Fruit fly (Drosophila melanogaster) whole organism, embryonic: ENCODE data around the gene CG32354.

Experiments used
- CG10979 ChIP-seq: fragments of 200-800 bp; sonication (Bioruptor generic); optimal IDR thresholded peaks from 2 replicates; lab custom pipeline; 2018; ENCODE audit warnings: missing biosample characterization, mild to moderate bottlenecking, missing genetic modification characterization, moderate library complexity
- CG11093 ChIP-seq: fragments of 200-800 bp; sonication (Bioruptor generic); IDR thresholded peaks from 3 replicates; pipeline ENCODE4 v1.3.6; 2022; ENCODE audit warnings: missing biosample characterization, missing genetic modification characterization
- CG11504 ChIP-seq: fragments of 200-800 bp; sonication (Bioruptor generic); optimal IDR thresholded peaks from 3 replicates; lab custom pipeline; 2019; ENCODE audit warnings: missing biosample characterization, mild to moderate bottlenecking, missing genetic modification characterization, moderate library complexity
- CG11696 ChIP-seq: fragments of 200-800 bp; sonication (Bioruptor generic); IDR thresholded peaks from 2 replicates; pipeline ENCODE4 v1.3.6; 2022; ENCODE audit warnings: missing biosample characterization, missing genetic modification characterization
- CG12219 ChIP-seq: fragments of 200-800 bp; sonication (Bioruptor generic); optimal IDR thresholded peaks from 3 replicates; lab custom pipeline; 2018; ENCODE audit warnings: missing biosample characterization, mild to moderate bottlenecking, missing genetic modification characterization
- CG13296 ChIP-seq: fragments of 200-800 bp; sonication (Bioruptor generic); optimal IDR thresholded peaks from 3 replicates; lab custom pipeline; 2018; ENCODE audit warnings: missing biosample characterization, mild to moderate bottlenecking, missing genetic modification characterization
- CG13424 ChIP-seq: fragments of 200-800 bp; sonication (Bioruptor generic); optimal IDR thresholded peaks from 2 replicates; lab custom pipeline; 2019; ENCODE audit warnings: missing biosample characterization, mild to moderate bottlenecking, missing genetic modification characterization, moderate library complexity
- CG14014 ChIP-seq: fragments of 200-800 bp; sonication (Bioruptor generic); IDR thresholded peaks from 2 replicates; pipeline ENCODE4 v1.3.6; 2022; ENCODE audit warnings: missing biosample characterization, missing genetic modification characterization
- CG15073 ChIP-seq: fragments of 200-800 bp; sonication (Bioruptor generic); optimal IDR thresholded peaks from 2 replicates; lab custom pipeline; 2016; ENCODE audit warnings: missing biosample characterization, missing genetic modification characterization
- CG1529 ChIP-seq: fragments of 200-800 bp; sonication (Bioruptor generic); optimal IDR thresholded peaks from 3 replicates; lab custom pipeline; 2018; ENCODE audit warnings: missing biosample characterization, missing genetic modification characterization
- CG16813 ChIP-seq: fragments of 200-800 bp; sonication (Bioruptor generic); IDR thresholded peaks from 3 replicates; pipeline ENCODE4 v1.3.6; 2022; ENCODE audit warnings: missing biosample characterization, missing genetic modification characterization; ENCODE audit not compliant: partially characterized antibody
- CG18011 ChIP-seq: fragments of 200-800 bp; sonication (Bioruptor generic); optimal IDR thresholded peaks from 2 replicates; lab custom pipeline; 2017; ENCODE audit warnings: missing biosample characterization, missing genetic modification characterization, mild to moderate bottlenecking, moderate library complexity, missing genotype
- CG2116 ChIP-seq: fragments of 200-800 bp; sonication (Bioruptor generic); optimal IDR thresholded peaks from 3 replicates; lab custom pipeline; 2018; ENCODE audit warnings: missing biosample characterization, mild to moderate bottlenecking, missing genetic modification characterization
- CG2678 ChIP-seq: fragments of 200-800 bp; sonication (Bioruptor generic); optimal IDR thresholded peaks from 3 replicates; lab custom pipeline; 2019; ENCODE audit warnings: missing biosample characterization, mild to moderate bottlenecking, missing genetic modification characterization, moderate library complexity
- CG2889 ChIP-seq: fragments of 200-800 bp; sonication (Bioruptor generic); IDR thresholded peaks from 3 replicates; pipeline ENCODE4 v1.3.6; 2022; ENCODE audit warnings: missing biosample characterization, missing genetic modification characterization
- CG4360 ChIP-seq: fragments of 200-800 bp; sonication (Bioruptor generic); IDR thresholded peaks from 2 replicates; pipeline ENCODE4 v1.3.6; 2022; ENCODE audit warnings: missing biosample characterization, missing genetic modification characterization
- CG7556 ChIP-seq: fragments of 200-800 bp; sonication (Bioruptor generic); optimal IDR thresholded peaks from 2 replicates; lab custom pipeline; 2017; ENCODE audit warnings: missing biosample characterization, mild to moderate bottlenecking, missing genetic modification characterization
- CG7839 ChIP-seq: fragments of 200-800 bp; sonication (Bioruptor generic); optimal IDR thresholded peaks from 3 replicates; lab custom pipeline; 2018; ENCODE audit warnings: missing biosample characterization, mild to moderate bottlenecking, missing genetic modification characterization, moderate library complexity
- CTCF ChIP-seq: fragments of 200-800 bp; sonication (Bioruptor generic); optimal IDR thresholded peaks from 2 replicates; lab custom pipeline; 2017; ENCODE audit warnings: missing biosample characterization, mild to moderate bottlenecking, missing genetic modification characterization, moderate library complexity
- Chrac-16 ChIP-seq: fragments of 200-800 bp; sonication (Bioruptor generic); optimal IDR thresholded peaks from 3 replicates; lab custom pipeline; 2016; ENCODE audit warnings: missing biosample characterization, missing genetic modification characterization
- CkIIα-i1 ChIP-seq: fragments of 200-800 bp; sonication (Bioruptor generic); IDR thresholded peaks from 2 replicates; pipeline ENCODE4 v1.3.6; 2022; ENCODE audit warnings: missing biosample characterization, missing genetic modification characterization
- Dfd ChIP-seq, 2 experiments: fragments of >200 bp; optimal IDR thresholded peaks; 2 replicates each; lab custom pipeline; 2017; ENCODE audit warnings: missing biosample characterization in 2 of 2, missing genetic modification characterization in 2 of 2
- Dp ChIP-seq: fragments of 200-800 bp; sonication (Bioruptor generic); optimal IDR thresholded peaks from 2 replicates; lab custom pipeline; 2018; ENCODE audit warnings: missing biosample characterization, mild to moderate bottlenecking, missing genetic modification characterization, moderate library complexity
- Fer1 ChIP-seq: fragments of 200-800 bp; sonication (Bioruptor generic); optimal IDR thresholded peaks from 2 replicates; lab custom pipeline; 2017; ENCODE audit warnings: missing biosample characterization, mild to moderate bottlenecking, missing genetic modification characterization
- GATAe ChIP-seq: fragments of 200-800 bp; sonication (Bioruptor generic); conservative IDR thresholded peaks from 2 replicates; pipeline ENCODE4 v1.3.6; 2022; ENCODE audit warnings: missing biosample characterization, missing genetic modification characterization
- H15 ChIP-seq: fragments of 200-800 bp; sonication (Bioruptor generic); IDR thresholded peaks from 3 replicates; pipeline ENCODE4 v1.3.6; 2022; ENCODE audit warnings: missing biosample characterization, missing genetic modification characterization
- H2.0 ChIP-seq: fragments of 200-800 bp; sonication (Bioruptor generic); IDR thresholded peaks from 2 replicates; pipeline ENCODE4 v1.3.6; 2022; ENCODE audit warnings: missing biosample characterization, missing genetic modification characterization
- Rfx ChIP-seq: fragments of 200-800 bp; sonication (Bioruptor generic); IDR thresholded peaks from 2 replicates; pipeline ENCODE4 v1.3.6; 2022; ENCODE audit warnings: missing biosample characterization, missing genetic modification characterization
- Sry-β ChIP-seq: fragments of 200-800 bp; sonication (Bioruptor generic); optimal IDR thresholded peaks from 2 replicates; lab custom pipeline; 2018; ENCODE audit warnings: missing biosample characterization, mild to moderate bottlenecking, missing genetic modification characterization, moderate library complexity
- Sry-δ ChIP-seq: fragments of 200-800 bp; sonication (Bioruptor generic); optimal IDR thresholded peaks from 2 replicates; lab custom pipeline; 2016; ENCODE audit warnings: missing biosample characterization, missing genetic modification characterization
- Xrp1 ChIP-seq: fragments of 200-800 bp; sonication (Bioruptor generic); IDR thresholded peaks from 2 replicates; pipeline ENCODE4 v1.3.6; 2022; ENCODE audit warnings: missing biosample characterization, missing genetic modification characterization
- az2 ChIP-seq: fragments of 200-800 bp; sonication (Bioruptor generic); optimal IDR thresholded peaks from 3 replicates; lab custom pipeline; 2016; ENCODE audit warnings: missing biosample characterization, missing genetic modification characterization
- crp ChIP-seq, 2 experiments: fragments of 200-800 bp; sonication (Bioruptor generic); optimal IDR thresholded peaks; 2 replicates in 1 of 2; 3 replicates in 1 of 2; lab custom pipeline; 2017; ENCODE audit warnings: missing biosample characterization in 2 of 2, missing genetic modification characterization in 2 of 2, mild to moderate bottlenecking in 1 of 2, moderate library complexity in 1 of 2
- ewg ChIP-seq: fragments of 200-800 bp; sonication (Bioruptor generic); optimal IDR thresholded peaks from 3 replicates; lab custom pipeline; 2017; ENCODE audit warnings: mild to moderate bottlenecking, missing biosample characterization, missing genetic modification reagents, missing genetic modification characterization
- fd96Cb ChIP-seq: fragments of 200-800 bp; sonication (Bioruptor generic); optimal IDR thresholded peaks from 2 replicates; lab custom pipeline; 2018; ENCODE audit warnings: missing biosample characterization, mild to moderate bottlenecking, missing genetic modification characterization, moderate library complexity
- gem ChIP-seq: fragments of 200-800 bp; sonication (Bioruptor generic); optimal IDR thresholded peaks from 2 replicates; lab custom pipeline; 2019; ENCODE audit warnings: missing biosample characterization, mild to moderate bottlenecking, missing genetic modification characterization, moderate library complexity
- gt ChIP-seq: fragments of 200-800 bp; sonication (Bioruptor generic); IDR thresholded peaks from 2 replicates; pipeline ENCODE4 v1.3.6; 2022; ENCODE audit warnings: missing biosample characterization, missing genetic modification characterization
- nom ChIP-seq: fragments of 200-800 bp; sonication (Bioruptor generic); optimal IDR thresholded peaks from 2 replicates; lab custom pipeline; 2017; ENCODE audit warnings: missing biosample characterization, missing genetic modification characterization, mild to moderate bottlenecking, moderate library complexity, missing genetic modification reagents
- otp ChIP-seq: fragments of 200-800 bp; sonication (Bioruptor generic); IDR thresholded peaks from 3 replicates; pipeline ENCODE4, ENCODE4 v1.3.6; 2022; ENCODE audit warnings: missing biosample characterization, missing genetic modification characterization
- phol ChIP-seq: fragments of 200-800 bp; sonication (Bioruptor generic); optimal IDR thresholded peaks from 3 replicates; lab custom pipeline; 2018; ENCODE audit warnings: missing biosample characterization, mild to moderate bottlenecking, missing genetic modification characterization, moderate library complexity
- row ChIP-seq: fragments of 200-800 bp; sonication (Bioruptor generic); IDR thresholded peaks from 3 replicates; pipeline ENCODE4 v1.3.6; 2022; ENCODE audit warnings: missing biosample characterization, missing genetic modification characterization
- sc ChIP-seq, 3 experiments: fragments of >200 bp in 2 of 3; fragments of 200-800 bp in 1 of 3; sonication (Bioruptor generic) in 1 of 3; optimal IDR thresholded peaks; 2 replicates in 2 of 3; 3 replicates in 1 of 3; lab custom pipeline; 2017; ENCODE audit warnings: mild to moderate bottlenecking in 1 of 3, missing biosample characterization in 1 of 3, missing genetic modification characterization in 1 of 3, missing genetic modification reagents in 1 of 3
- sens ChIP-seq: fragments of 200-800 bp; sonication (Bioruptor generic); peaks from one replicate; lab custom pipeline; 2016; ENCODE audit warnings: missing biosample characterization, missing genetic modification characterization
- so ChIP-seq: fragments of 200-800 bp; sonication (Bioruptor generic); IDR thresholded peaks from 3 replicates; pipeline ENCODE4 v1.3.6; 2022; ENCODE audit warnings: missing biosample characterization, missing genetic modification characterization
- twi ChIP-seq: fragments of 200-800 bp; optimal IDR thresholded peaks from 2 replicates; lab custom pipeline; 2019; ENCODE audit warnings: missing biosample characterization, mild to moderate bottlenecking, missing genetic modification characterization, moderate library complexity

Gene CG32354

dm6 chr3L:8440771-8441549 is 19.0 kb upstream of the CG32354 start (continued):
- TF ChIP-seq sc (optimal IDR thresholded peaks at IDR 0.05; lab: Kevin White, UChicago) (no peak), sc (GFP tag; optimal IDR thresholded peaks at IDR 0.05; lab: Kevin White, UChicago) (no peak), CG2116 (no peak), CG13296 (GFP tag; lab: Kevin White, UChicago) (no peak), crp (GFP tag; optimal IDR thresholded peaks at IDR 0.05; lab: Kevin White, UChicago) (no peak), CG11504 (tag; lab: Kevin White, UChicago) (peak; percentile 50), otp (GFP tag; lab: Robert Waterston, UW) (no peak), CG13424 (tag; lab: Kevin White, UChicago) (peak; percentile 25), CG18011 (GFP tag; lab: Kevin White, UChicago) (no peak), Sry-β (no peak), CG7839 (no peak), CG12219 (GFP tag; lab: Kevin White, UChicago) (no peak), H15 (GFP tag; lab: Robert Waterston, UW) (no peak), phol (tag; lab: Kevin White, UChicago) (peak; percentile 28), CG11696 (no peak), CG7556 (GFP tag; lab: Kevin White, UChicago) (no peak), CG15073 (GFP tag; lab: Kevin White, UChicago) (no peak), H2.0 (GFP tag; lab: Robert Waterston, UW) (no peak), gt (GFP tag; lab: Robert Waterston, UW) (no peak)

- TF ChIP-seq row (GFP tag; lab: Robert Waterston, UW) (peak; percentile 17; the same call in 1 of the 3 replicates), fd96Cb (tag; lab: Kevin White, UChicago) (peak; percentile 33), sens (GFP tag; lab: Kevin White, UChicago) (peak; percentile 74), gem (tag; lab: Kevin White, UChicago) (peak; percentile 53), az2 (peak; percentile 11), nom (GFP tag; lab: Kevin White, UChicago) (no peak), ewg (GFP tag; lab: Kevin White, UChicago) (no peak), CG10979 (tag; lab: Kevin White, UChicago) (peak; percentile 4), Xrp1 (GFP tag; lab: Robert Waterston, UW) (peak; percentile 7; the same call in 1 of the 2 replicates), CkIIα-i1 (GFP tag; lab: Robert Waterston, UW) (no peak), CG11093 (GFP tag; lab: Robert Waterston, UW) (peak; percentile 10; the same call in 1 of the 3 replicates)
These were observed 18.1 kb upstream of the CG32354 start for dm6 chr3L:8440079-8440478.

dm6 chr3L:8437583-8437982 is 15.6 kb upstream of the CG32354 start:
- peak; percentile 72 for TF ChIP-seq CG4360
- TF ChIP-seq CG16813 (GFP tag; lab: Robert Waterston, UW), result no peak
- TF ChIP-seq Dfd (GFP tag; optimal IDR thresholded peaks at IDR 0.05; lab: Kevin White, UChicago), result peak in 1 of 2 experiments; percentile 78
- 0 out of 2 replicates have a peak, but pooled peaks have one; percentile 15 for TF ChIP-seq CG14014

- TF ChIP-seq twi (no peak), CG1529 (no peak), CG2678 (tag; lab: Kevin White, UChicago) (no peak), GATAe (no peak), Rfx (GFP tag; lab: Robert Waterston, UW) (no peak), CG11504 (tag; lab: Kevin White, UChicago) (no peak), phol (tag; lab: Kevin White, UChicago) (peak; percentile 99), Dp (peak; percentile 58), Chrac-16 (GFP tag; lab: Kevin White, UChicago) (no peak), CG2889 (no peak), Fer1 (GFP tag; lab: Kevin White, UChicago) (peak; percentile 49), so (no peak), CTCF (no peak), Sry-δ (GFP tag; lab: Kevin White, UChicago) (peak; percentile 46)
These were observed 2.9 kb upstream of the CG32354 start, which contains the start of gene Cbl for dm6 chr3L:8424831-8425336. TSS of gene Cbl (plus strand) at chr3L:8424954.
